Worm (Caenorhabditis elegans): Measurements from ENCODE around the gene R08A2.9.
A peak's percentile ranks its signal among the peaks of the same experiment; 100 is the strongest.

R08A2.9 gene

ce11 chrV:14685435-14686058, 22.5 kb upstream of the R08A2.9 start, which contains the start of gene C47E8.4 (continued):
- TF ChIP-seq F23B12.7 (tag; optimal IDR thresholded peaks at IDR 0.05; ENCODE audit: insufficient read depth): peak; percentile 60
- TF ChIP-seq T26A5.8 (tag; optimal IDR thresholded peaks at IDR 0.05): no peak
- TF ChIP-seq akir-1 (GFP tag; optimal IDR thresholded peaks at IDR 0.05): peak; percentile 84
- no peak for TF ChIP-seq hlh-12 (tag; optimal IDR thresholded peaks at IDR 0.05)
- TF ChIP-seq rec-8 (tag; optimal IDR thresholded peaks at IDR 0.05): peak; percentile 63 to 81
- TF ChIP-seq snpc-1.3 (tag; optimal IDR thresholded peaks at IDR 0.05; ENCODE audit: insufficient read depth): peak; percentile 89
- TF ChIP-seq F57A8.1 (GFP tag; optimal IDR thresholded peaks at IDR 0.05): no peak
- peak; percentile 76 for TF ChIP-seq lsl-1 (GFP tag; optimal IDR thresholded peaks at IDR 0.05)
- peak; percentile 94 for TF ChIP-seq atf-7 (tag; optimal IDR thresholded peaks at IDR 0.05)
- peak; percentile 96 for TF ChIP-seq pbrm-1 (GFP tag; IDR thresholded peaks at IDR 0.05)
- peak; percentile 94 for TF ChIP-seq chd-7 (tag; optimal IDR thresholded peaks at IDR 0.05)
- TF ChIP-seq F39B2.1 (GFP tag; IDR thresholded peaks at IDR 0.05): peak; percentile 80; the same call in 1 of the 2 replicates
- TF ChIP-seq attf-5 (GFP tag; optimal IDR thresholded peaks at IDR 0.05): peak; percentile 94
- peak; percentile 93 for TF ChIP-seq madf-10 (tag; optimal IDR thresholded peaks at IDR 0.05)
- TF ChIP-seq egrh-3 (GFP tag; IDR thresholded peaks at IDR 0.05): peak; percentile 34; the same call in 1 of the 2 replicates
- peak; percentile 100 for TF ChIP-seq nfyb-1 (GFP tag; IDR thresholded peaks at IDR 0.05)
- peak; percentile 89 for TF ChIP-seq C17E4.6 (GFP tag; IDR thresholded peaks at IDR 0.05)
- TF ChIP-seq Y67H2A.10 (GFP tag; conservative IDR thresholded peaks at IDR 0.05): peak; percentile 93
- peak; percentile 85 for TF ChIP-seq ztf-3 (GFP tag; optimal IDR thresholded peaks at IDR 0.05)
- no peak for TF ChIP-seq ets-4 (GFP tag; optimal IDR thresholded peaks at IDR 0.05)
- TF ChIP-seq unc-62 (GFP tag; optimal IDR thresholded peaks at IDR 0.05): peak; percentile 34
- peak; percentile 98 for TF ChIP-seq lin-40 (tag; optimal IDR thresholded peaks at IDR 0.05)
- peak; percentile 72 for TF ChIP-seq hmg-1.2 (GFP tag; IDR thresholded peaks at IDR 0.05)
- peak; percentile 68 for TF ChIP-seq aptf-2 (GFP tag; conservative IDR thresholded peaks at IDR 0.05)
- TF ChIP-seq Y56A3A.18 (GFP tag; IDR thresholded peaks at IDR 0.05): peak; percentile 62; the same call in 1 of the 2 replicates
- TF ChIP-seq snpc-1.1 (tag; optimal IDR thresholded peaks at IDR 0.05; ENCODE audit: insufficient read depth): peak; percentile 32
- TF ChIP-seq F22D6.2 (tag; optimal IDR thresholded peaks at IDR 0.05): peak; percentile 88
- peak; percentile 86 for TF ChIP-seq ceh-100 (GFP tag; IDR thresholded peaks at IDR 0.05)
- TF ChIP-seq pha-4 (tag; optimal IDR thresholded peaks at IDR 0.05): peak; percentile 8
- TF ChIP-seq F33H1.4 (GFP tag; IDR thresholded peaks at IDR 0.05): peak; percentile 82
- TF ChIP-seq B0019.2 (GFP tag; conservative IDR thresholded peaks at IDR 0.05): peak; percentile 92
- TF ChIP-seq lag-1 (GFP tag; IDR thresholded peaks at IDR 0.05): no peak

- TF ChIP-seq lin-26 (GFP tag; IDR thresholded peaks at IDR 0.05) (peak; percentile 54), zfh-2 (GFP tag; conservative IDR thresholded peaks at IDR 0.05) (peak; percentile 63; the same call in 1 of the 2 replicates), madf-3 (GFP tag; IDR thresholded peaks at IDR 0.05) (0 out of 2 replicates have a peak, but pooled peaks have one; percentile 0), dpl-1 (GFP tag; optimal IDR thresholded peaks at IDR 0.05) (peak; percentile 5), rcor-1 (GFP tag; IDR thresholded peaks at IDR 0.05) (peak; percentile 10; the same call in 1 of the 2 replicates), F57A8.1 (GFP tag; optimal IDR thresholded peaks at IDR 0.05) (peak; percentile 70), F57C9.4 (tag; optimal IDR thresholded peaks at IDR 0.05) (no peak), B0336.3 (GFP tag; IDR thresholded peaks at IDR 0.05) (peak; percentile 13), madf-6 (GFP tag; IDR thresholded peaks at IDR 0.05) (peak; percentile 19; the same call in 1 of the 2 replicates), tbp1 (GFP tag; optimal IDR thresholded peaks at IDR 0.05) (no peak), mcd-1 (GFP tag; IDR thresholded peaks at IDR 0.05) (peak; percentile 31; the same call in 1 of the 2 replicates), F39B2.1 (GFP tag; IDR thresholded peaks at IDR 0.05) (0 out of 2 replicates have a peak, but pooled peaks have one; percentile 2), dox-1 (GFP tag; IDR thresholded peaks at IDR 0.05) (peak; percentile 67), aptf-3 (GFP tag; IDR thresholded peaks at IDR 0.05) (no peak), Y53G8AR.9 (GFP tag; conservative IDR thresholded peaks at IDR 0.05) (0 out of 2 replicates have a peak, but pooled peaks have one; percentile 28)
Measured at ce11 chrV:14686231-14687105, 21.6 kb upstream of the R08A2.9 start.
